Worm (Caenorhabditis elegans) whole organism, L1 larva: Measurements from ENCODE around the gene kel-3.

Experiments used
- C04F5.9 ChIP-seq: sonication (generic microtip); optimal IDR thresholded peaks from 2 replicates; lab custom pipeline; 2016; ENCODE audit warnings: missing genetic modification characterization, missing compliant biosample characterization
- F16B12.6 ChIP-seq: fragments of 150-350 bp; optimal IDR thresholded peaks from 2 replicates; lab custom pipeline; 2014; ENCODE audit warnings: missing biosample characterization, missing genetic modification characterization
- Y116A8C.19 ChIP-seq: sonication (generic microtip); optimal IDR thresholded peaks from 2 replicates; lab custom pipeline; 2016; ENCODE audit warnings: missing compliant biosample characterization, missing genetic modification characterization, borderline replicate concordance
- ceh-8 ChIP-seq: fragments of 200-800 bp; sonication (Bioruptor generic); optimal IDR thresholded peaks from 2 replicates; lab custom pipeline; 2018; ENCODE audit warnings: mild to moderate bottlenecking, missing genetic modification characterization, moderate library complexity, missing compliant biosample characterization
- ceh-82 ChIP-seq, 3 experiments: fragments of 150-350 bp in 1 of 3; sonication (generic microtip) in 2 of 3; optimal IDR thresholded peaks; 2 replicates each; lab custom pipeline; 2014 to 2017; ENCODE audit warnings: missing biosample characterization in 3 of 3, missing genetic modification characterization in 3 of 3
- ceh-88 ChIP-seq: fragments of 200-800 bp; sonication (Bioruptor generic); IDR thresholded peaks from 2 replicates; pipeline ENCODE4 v1.3.6; 2022; ENCODE audit warnings: missing genetic modification characterization, missing compliant biosample characterization
- ceh-90 ChIP-seq: sonication (generic microtip); optimal IDR thresholded peaks from 2 replicates; lab custom pipeline; 2016; ENCODE audit warnings: missing genetic modification characterization, missing compliant biosample characterization
- ces-1 ChIP-seq: fragments of 150-350 bp; optimal IDR thresholded peaks from 2 replicates; lab custom pipeline; 2014; ENCODE audit warnings: missing biosample characterization, missing genetic modification reagents, missing genetic modification characterization
- dsc-1 ChIP-seq: sonication (generic microtip); optimal IDR thresholded peaks from 2 replicates; lab custom pipeline; 2016; ENCODE audit warnings: mild to moderate bottlenecking, missing genetic modification characterization, missing compliant biosample characterization
- egl-13 ChIP-seq: sonication (generic microtip); optimal IDR thresholded peaks from 2 replicates; lab custom pipeline; 2016; ENCODE audit warnings: missing genotype, missing genetic modification reagents, missing genetic modification characterization, missing compliant biosample characterization
- egl-27 ChIP-seq, 2 experiments: fragments of 150-350 bp in 1 of 2; sonication (generic microtip); optimal IDR thresholded peaks; 3 replicates each; lab custom pipeline; 2017 to 2018; ENCODE audit warnings: missing biosample characterization in 2 of 2, missing genetic modification characterization in 2 of 2, missing genetic modification reagents in 2 of 2
- fkh-8 ChIP-seq: sonication (generic microtip); optimal IDR thresholded peaks from 2 replicates; lab custom pipeline; 2016; ENCODE audit warnings: mild to moderate bottlenecking, missing genetic modification characterization, missing compliant biosample characterization
- hlh-17 ChIP-seq: fragments of 200-800 bp; sonication (Bioruptor generic); optimal IDR thresholded peaks from 2 replicates; lab custom pipeline; 2018; ENCODE audit warnings: missing genetic modification characterization, mild to moderate bottlenecking, missing compliant biosample characterization, moderate library complexity, borderline replicate concordance
- hlh-4 ChIP-seq: sonication (generic microtip); optimal IDR thresholded peaks from 2 replicates; lab custom pipeline; 2016; ENCODE audit warnings: mild to moderate bottlenecking, missing genetic modification characterization, missing compliant biosample characterization
- hpl-2 ChIP-seq: fragments of 150-350 bp; optimal IDR thresholded peaks from 2 replicates; lab custom pipeline; 2014; ENCODE audit warnings: missing biosample characterization, missing genetic modification reagents, missing genetic modification characterization
- isw-1 ChIP-seq: fragments of 200-800 bp; sonication (Bioruptor generic); IDR thresholded peaks from 2 replicates; pipeline ENCODE4 v1.3.6; 2022; ENCODE audit warnings: missing genetic modification characterization, missing compliant biosample characterization
- jun-1 ChIP-seq: fragments of 150-350 bp; optimal IDR thresholded peaks from 2 replicates; lab custom pipeline; 2014; ENCODE audit warnings: missing biosample characterization, missing genetic modification reagents, missing genetic modification characterization
- lin-13 ChIP-seq: fragments of 150-350 bp; optimal IDR thresholded peaks from 2 replicates; lab custom pipeline; 2014; ENCODE audit warnings: missing biosample characterization, missing genetic modification reagents, missing genetic modification characterization
- lin-14 ChIP-seq: fragments of 200-800 bp; sonication (Bioruptor generic); optimal IDR thresholded peaks from 2 replicates; lab custom pipeline; 2018; ENCODE audit warnings: mild to moderate bottlenecking, missing genetic modification characterization, moderate library complexity, missing compliant biosample characterization
- lin-15B ChIP-seq: fragments of 150-350 bp; sonication (generic microtip); optimal IDR thresholded peaks from 3 replicates; lab custom pipeline; 2014; ENCODE audit warnings: missing biosample characterization, missing genetic modification characterization
- lir-3 ChIP-seq: sonication (generic microtip); optimal IDR thresholded peaks from 2 replicates; lab custom pipeline; 2016; ENCODE audit warnings: mild to moderate bottlenecking, missing genetic modification characterization, moderate library complexity, missing compliant biosample characterization; ENCODE audit not compliant: poor library complexity
- lsy-2 ChIP-seq, 2 experiments: fragments of 150-350 bp; optimal IDR thresholded peaks; 2 replicates each; lab custom pipeline; 2014; ENCODE audit warnings: missing biosample characterization in 2 of 2, missing genetic modification characterization in 2 of 2
- mdl-1 ChIP-seq, 2 experiments: fragments of 150-350 bp; optimal IDR thresholded peaks; 2 replicates each; lab custom pipeline; 2014 to 2017; ENCODE audit warnings: missing biosample characterization in 2 of 2, missing genetic modification characterization in 2 of 2, inconsistent platforms in 1 of 2
- mep-1 ChIP-seq: fragments of 150-350 bp; optimal IDR thresholded peaks from 2 replicates; lab custom pipeline; 2014; ENCODE audit warnings: missing biosample characterization, missing genetic modification characterization
- nhr-11 ChIP-seq: fragments of 150-350 bp; optimal IDR thresholded peaks from 2 replicates; lab custom pipeline; 2014; ENCODE audit warnings: missing biosample characterization, missing genetic modification characterization
- nhr-237 ChIP-seq: fragments of 150-350 bp; optimal IDR thresholded peaks from 2 replicates; lab custom pipeline; 2014; ENCODE audit warnings: missing biosample characterization, missing genetic modification characterization
- nhr-47 ChIP-seq: sonication (generic microtip); optimal IDR thresholded peaks from 2 replicates; lab custom pipeline; 2016; ENCODE audit warnings: mild to moderate bottlenecking, missing genetic modification characterization, moderate library complexity, missing compliant biosample characterization
- nhr-77 ChIP-seq: fragments of 150-350 bp; optimal IDR thresholded peaks from 2 replicates; lab custom pipeline; 2014; ENCODE audit warnings: missing biosample characterization, missing genetic modification characterization
- nhr-90 ChIP-seq: sonication (generic microtip); optimal IDR thresholded peaks from 2 replicates; lab custom pipeline; 2016; ENCODE audit warnings: mild to moderate bottlenecking, missing genetic modification characterization, missing compliant biosample characterization; ENCODE audit not compliant: poor library complexity
- skn-1 ChIP-seq: fragments of 150-350 bp; optimal IDR thresholded peaks from 2 replicates; lab custom pipeline; 2014; ENCODE audit warnings: missing biosample characterization, missing genetic modification characterization
- snpc-4 ChIP-seq: fragments of 150-350 bp; optimal IDR thresholded peaks from 2 replicates; lab custom pipeline; 2014; ENCODE audit warnings: missing biosample characterization, missing genetic modification characterization
- snu-23 ChIP-seq: sonication (generic microtip); optimal IDR thresholded peaks from 2 replicates; lab custom pipeline; 2016; ENCODE audit warnings: missing genetic modification characterization, missing compliant biosample characterization
- sox-4 ChIP-seq: sonication (generic microtip); optimal IDR thresholded peaks from 2 replicates; lab custom pipeline; 2016; ENCODE audit warnings: missing genetic modification characterization, missing compliant biosample characterization
- swsn-7 ChIP-seq: sonication (generic microtip); optimal IDR thresholded peaks from 2 replicates; lab custom pipeline; 2016; ENCODE audit warnings: missing genetic modification characterization, missing compliant biosample characterization
- tlp-1 ChIP-seq: fragments of 150-350 bp; optimal IDR thresholded peaks from 2 replicates; lab custom pipeline; 2014; ENCODE audit warnings: missing biosample characterization, missing genetic modification characterization
- unc-130 ChIP-seq: fragments of 150-350 bp; optimal IDR thresholded peaks from 2 replicates; lab custom pipeline; 2017; ENCODE audit warnings: missing biosample characterization, missing genetic modification characterization, inconsistent platforms
- unc-98 ChIP-seq: fragments of 200-800 bp; sonication (Bioruptor generic); IDR thresholded peaks from 2 replicates; pipeline ENCODE4 v1.3.6; 2022; ENCODE audit warnings: missing genetic modification characterization, missing compliant biosample characterization
- vab-15 ChIP-seq: sonication (generic microtip); optimal IDR thresholded peaks from 2 replicates; lab custom pipeline; 2017; ENCODE audit warnings: missing genotype, mild to moderate bottlenecking, missing genetic modification characterization, missing compliant biosample characterization
- xbp-1 ChIP-seq: sonication (generic microtip); optimal IDR thresholded peaks from 2 replicates; lab custom pipeline; 2016; ENCODE audit warnings: missing genetic modification characterization, missing compliant biosample characterization
- zag-1 ChIP-seq: fragments of 150-350 bp; optimal IDR thresholded peaks from 2 replicates; lab custom pipeline; 2014; ENCODE audit warnings: missing biosample characterization, missing genetic modification characterization
- zip-4 ChIP-seq: fragments of 200-800 bp; sonication (Bioruptor generic); optimal IDR thresholded peaks from 2 replicates; lab custom pipeline; 2018; ENCODE audit warnings: mild to moderate bottlenecking, missing genetic modification characterization, moderate library complexity, missing compliant biosample characterization
- ztf-11 ChIP-seq, 2 experiments: sonication (generic microtip); optimal IDR thresholded peaks; 2 replicates each; lab custom pipeline; 2016 to 2017; ENCODE audit warnings: missing genetic modification characterization in 2 of 2, missing biosample characterization in 1 of 2, missing compliant biosample characterization in 1 of 2

The kel-3 gene

ce11 chrIII:13455816-13456215, 8.8 kb upstream of the kel-3 start (continued):
- TF ChIP-seq mdl-1 (tag; optimal IDR thresholded peaks at IDR 0.05; lab: Kevin White, UChicago) (no peak), zag-1 (tag; lab: Kevin White, UChicago) (no peak), Y116A8C.19 (no peak), lsy-2 (tag; optimal IDR thresholded peaks at IDR 0.05; lab: Kevin White, UChicago) (peak; percentile 51 to 71), ceh-90 (tag; lab: Kevin White, UChicago) (no peak), nhr-11 (no peak), C04F5.9 (no peak), isw-1 (GFP tag; lab: Robert Waterston, UW) (peak; percentile 35; the same call in 1 of the 2 replicates), ceh-82 (tag; optimal IDR thresholded peaks at IDR 0.05; lab: Kevin White, UChicago) (peak in 2 of 3 experiments; percentile 4 to 41), nhr-47 (peak; percentile 51), egl-27 (tag; optimal IDR thresholded peaks at IDR 0.05; lab: Kevin White, UChicago) (no peak), skn-1 (tag; lab: Kevin White, UChicago) (peak; percentile 21), vab-15 (tag; lab: Kevin White, UChicago) (no peak), hpl-2 (GFP tag; lab: Kevin White, UChicago) (no peak), tlp-1 (tag; lab: Kevin White, UChicago) (no peak), lir-3 (tag; lab: Kevin White, UChicago) (peak; percentile 32), nhr-90 (tag; lab: Kevin White, UChicago) (no peak), ceh-8 (GFP tag; lab: Kevin White, UChicago) (no peak), snpc-4 (tag; lab: Kevin White, UChicago) (no peak), snu-23 (GFP tag; lab: Kevin White, UChicago) (no peak), zip-4 (GFP tag; lab: Kevin White, UChicago) (peak; percentile 50), lin-13 (peak; percentile 35), xbp-1 (peak; percentile 22), jun-1 (no peak), F16B12.6 (tag; lab: Kevin White, UChicago) (no peak), mep-1 (tag; lab: Kevin White, UChicago) (peak; percentile 50), ztf-11 (tag; optimal IDR thresholded peaks at IDR 0.05; lab: Kevin White, UChicago) (no peak), hlh-17 (no peak), sox-4 (tag; lab: Kevin White, UChicago) (no peak), fkh-8 (peak; percentile 43), swsn-7 (tag; lab: Kevin White, UChicago) (peak; percentile 32), egl-13 (peak; percentile 51), hlh-4 (tag; lab: Kevin White, UChicago) (no peak)

- TF ChIP-seq dsc-1, result no peak
- no peak for TF ChIP-seq ztf-11 (tag; optimal IDR thresholded peaks at IDR 0.05; lab: Kevin White, UChicago)
- no peak for TF ChIP-seq nhr-237 (tag; lab: Kevin White, UChicago)
- TF ChIP-seq snu-23 (GFP tag; lab: Kevin White, UChicago), result no peak
- no peak for TF ChIP-seq ces-1
- no peak for TF ChIP-seq unc-130 (tag; lab: Kevin White, UChicago)
- no peak for TF ChIP-seq nhr-77 (tag; lab: Kevin White, UChicago)
- TF ChIP-seq unc-98 (GFP tag; lab: Robert Waterston, UW), result no peak
- TF ChIP-seq skn-1 (tag; lab: Kevin White, UChicago), result no peak
- no peak for TF ChIP-seq egl-13
- no peak for TF ChIP-seq tlp-1 (tag; lab: Kevin White, UChicago)
- no peak for TF ChIP-seq lin-15B
- TF ChIP-seq ceh-88 (GFP tag; lab: Robert Waterston, UW), result no peak
- TF ChIP-seq lin-14 (GFP tag; lab: Kevin White, UChicago), result no peak
- TF ChIP-seq xbp-1, result no peak
Measured at ce11 chrIII:13457305-13457704, 7.3 kb upstream of the kel-3 start.
